Fruit fly (Drosophila melanogaster) whole organism, embryonic: ENCODE measurements around the gene dgt2.

ENCODE experiments used
- BtbVII ChIP-seq: fragments of 200-800 bp; sonication (Bioruptor generic); optimal IDR thresholded peaks from 3 replicates; lab custom pipeline; 2017; ENCODE audit warnings: missing biosample characterization, mild to moderate bottlenecking, missing genetic modification characterization
- CG11695 ChIP-seq: fragments of 200-800 bp; sonication (Bioruptor generic); IDR thresholded peaks from 3 replicates; pipeline ENCODE4 v1.3.6; 2022; ENCODE audit warnings: missing biosample characterization, missing genetic modification characterization
- CG12219 ChIP-seq: fragments of 200-800 bp; sonication (Bioruptor generic); optimal IDR thresholded peaks from 3 replicates; lab custom pipeline; 2018; ENCODE audit warnings: missing biosample characterization, mild to moderate bottlenecking, missing genetic modification characterization
- CG12744 ChIP-seq: fragments of 200-800 bp; sonication (Bioruptor generic); optimal IDR thresholded peaks from 2 replicates; lab custom pipeline; 2016; ENCODE audit warnings: missing biosample characterization, missing genetic modification characterization
- CG12769 ChIP-seq: fragments of 200-800 bp; sonication (Bioruptor generic); optimal IDR thresholded peaks from 2 replicates; lab custom pipeline; 2019; ENCODE audit warnings: missing biosample characterization, mild to moderate bottlenecking, missing genetic modification characterization, moderate library complexity
- CG15011 ChIP-seq: fragments of 200-800 bp; sonication (Bioruptor generic); optimal IDR thresholded peaks from 3 replicates; lab custom pipeline; 2018; ENCODE audit warnings: missing biosample characterization, mild to moderate bottlenecking, missing genetic modification characterization
- CG1647 ChIP-seq: fragments of 200-800 bp; sonication (Bioruptor generic); optimal IDR thresholded peaks from 3 replicates; lab custom pipeline; 2016; ENCODE audit warnings: missing biosample characterization, missing genetic modification characterization
- CG17359 ChIP-seq: fragments of 200-800 bp; sonication (Bioruptor generic); optimal IDR thresholded peaks from 3 replicates; lab custom pipeline; 2018; ENCODE audit warnings: missing biosample characterization, mild to moderate bottlenecking, missing genetic modification characterization, moderate library complexity
- CG17612 ChIP-seq: fragments of 200-800 bp; sonication (Bioruptor generic); IDR thresholded peaks from 2 replicates; pipeline ENCODE4 v1.3.6; 2022; ENCODE audit warnings: missing biosample characterization, missing genetic modification characterization
- CG2129 ChIP-seq: fragments of 200-800 bp; sonication (Bioruptor generic); IDR thresholded peaks from 2 replicates; pipeline ENCODE4 v1.3.6; 2022; ENCODE audit warnings: missing biosample characterization, missing genetic modification characterization; ENCODE audit not compliant: partially characterized antibody
- CG30403 ChIP-seq: fragments of 200-800 bp; sonication (Bioruptor generic); optimal IDR thresholded peaks from 3 replicates; lab custom pipeline; 2016; ENCODE audit warnings: missing biosample characterization, missing genetic modification characterization
- CG4282 ChIP-seq: fragments of 200-800 bp; sonication (Bioruptor generic); optimal IDR thresholded peaks from 2 replicates; lab custom pipeline; 2016; ENCODE audit warnings: missing biosample characterization, missing genetic modification characterization
- CG4730 ChIP-seq: fragments of 200-800 bp; sonication (Bioruptor generic); IDR thresholded peaks from 2 replicates; pipeline ENCODE4 v1.3.6; 2022; ENCODE audit warnings: missing biosample characterization, missing genetic modification characterization
- CG6254 ChIP-seq: fragments of 200-800 bp; sonication (Bioruptor generic); optimal IDR thresholded peaks from 3 replicates; lab custom pipeline; 2017; ENCODE audit warnings: mild to moderate bottlenecking, missing biosample characterization, missing genetic modification reagents, missing genetic modification characterization
- CG6854 ChIP-seq: fragments of 200-800 bp; sonication (Bioruptor generic); optimal IDR thresholded peaks from 3 replicates; lab custom pipeline; 2017; ENCODE audit warnings: missing biosample characterization, mild to moderate bottlenecking, missing genetic modification characterization
- CG7928 ChIP-seq: fragments of 200-800 bp; sonication (Bioruptor generic); optimal IDR thresholded peaks from 2 replicates; lab custom pipeline; 2017; ENCODE audit warnings: missing biosample characterization, mild to moderate bottlenecking, missing genetic modification characterization
- CG7987 ChIP-seq: fragments of 200-800 bp; sonication (Bioruptor generic); optimal IDR thresholded peaks from 2 replicates; lab custom pipeline; 2018; ENCODE audit warnings: missing biosample characterization, mild to moderate bottlenecking, missing genetic modification characterization, moderate library complexity
- CG9727 ChIP-seq: fragments of 200-800 bp; sonication (Bioruptor generic); optimal IDR thresholded peaks from 3 replicates; lab custom pipeline; 2017; ENCODE audit warnings: missing biosample characterization, mild to moderate bottlenecking, missing genetic modification characterization
- Camta ChIP-seq: fragments of 200-800 bp; sonication (Bioruptor generic); optimal IDR thresholded peaks from 2 replicates; lab custom pipeline; 2016; ENCODE audit warnings: missing biosample characterization, missing genetic modification characterization
- D ChIP-seq, 2 experiments: fragments of 200-800 bp in 1 of 2; fragments of >200 bp in 1 of 2; sonication (Bioruptor generic) in 1 of 2; optimal IDR thresholded peaks; 2 replicates in 1 of 2; 3 replicates in 1 of 2; lab custom pipeline; 2017; ENCODE audit warnings: mild to moderate bottlenecking in 1 of 2, missing biosample characterization in 1 of 2, missing genetic modification characterization in 1 of 2, missing genetic modification reagents in 1 of 2
- Fer1 ChIP-seq: fragments of 200-800 bp; sonication (Bioruptor generic); optimal IDR thresholded peaks from 2 replicates; lab custom pipeline; 2017; ENCODE audit warnings: missing biosample characterization, mild to moderate bottlenecking, missing genetic modification characterization
- MTF-1 ChIP-seq: fragments of 200-800 bp; sonication (Bioruptor generic); optimal IDR thresholded peaks from 2 replicates; lab custom pipeline; 2018; ENCODE audit warnings: missing biosample characterization, mild to moderate bottlenecking, missing genetic modification characterization, borderline replicate concordance
- Mes4 ChIP-seq: fragments of 200-800 bp; sonication (Bioruptor generic); optimal IDR thresholded peaks from 2 replicates; lab custom pipeline; 2016; ENCODE audit warnings: missing biosample characterization, missing genetic modification characterization
- Nf-YA ChIP-seq: fragments of 200-800 bp; sonication (Bioruptor generic); IDR thresholded peaks from 2 replicates; pipeline ENCODE4 v1.3.6; 2022; ENCODE audit warnings: missing biosample characterization, missing genetic modification characterization
- Nf-YC ChIP-seq: fragments of 200-800 bp; optimal IDR thresholded peaks from 3 replicates; lab custom pipeline; 2019; ENCODE audit warnings: missing biosample characterization, mild to moderate bottlenecking, missing genetic modification characterization, moderate library complexity
- Optix ChIP-seq: fragments of 200-800 bp; sonication (Bioruptor generic); IDR thresholded peaks from 3 replicates; pipeline ENCODE4 v1.3.6; 2022; ENCODE audit warnings: missing biosample characterization, missing genetic modification characterization
- Stat92E ChIP-seq, 3 experiments: fragments of >200 bp in 2 of 3; fragments of 200-800 bp in 1 of 3; sonication (Bioruptor generic) in 1 of 3; optimal IDR thresholded peaks; 2 replicates each; lab custom pipeline; 2017 to 2019; ENCODE audit warnings: missing biosample characterization in 3 of 3, missing genetic modification characterization in 3 of 3, mild to moderate bottlenecking in 1 of 3, moderate library complexity in 1 of 3
- TFAM ChIP-seq: fragments of 200-800 bp; sonication (Bioruptor generic); optimal IDR thresholded peaks from 2 replicates; lab custom pipeline; 2017; ENCODE audit warnings: missing biosample characterization, missing genetic modification characterization, inconsistent platforms
- Usf ChIP-seq: fragments of 200-800 bp; sonication (Bioruptor generic); optimal IDR thresholded peaks from 2 replicates; lab custom pipeline; 2017; ENCODE audit warnings: missing genotype, missing biosample characterization, missing genetic modification characterization
- ab ChIP-seq: fragments of 200-800 bp; sonication (Bioruptor generic); optimal IDR thresholded peaks from 2 replicates; lab custom pipeline; 2016; ENCODE audit warnings: missing biosample characterization, missing genetic modification characterization
- bab2 ChIP-seq: fragments of 200-800 bp; sonication (Bioruptor generic); optimal IDR thresholded peaks from 2 replicates; lab custom pipeline; 2016; ENCODE audit warnings: missing biosample characterization, missing genetic modification characterization
- bbx ChIP-seq: fragments of 200-800 bp; sonication (Bioruptor generic); IDR thresholded peaks from 2 replicates; pipeline ENCODE4 v1.3.6; 2022; ENCODE audit warnings: missing biosample characterization, missing genetic modification characterization; ENCODE audit not compliant: partially characterized antibody
- cg ChIP-seq: fragments of 200-800 bp; sonication (Bioruptor generic); optimal IDR thresholded peaks from 3 replicates; lab custom pipeline; 2019; ENCODE audit warnings: missing biosample characterization, mild to moderate bottlenecking, missing genetic modification characterization, moderate library complexity
- chn ChIP-seq: fragments of 200-800 bp; sonication (Bioruptor generic); optimal IDR thresholded peaks from 2 replicates; lab custom pipeline; 2016; ENCODE audit warnings: missing biosample characterization, missing genetic modification characterization
- emc ChIP-seq: fragments of 200-800 bp; sonication (Bioruptor generic); optimal IDR thresholded peaks from 2 replicates; lab custom pipeline; 2016; ENCODE audit warnings: missing biosample characterization, missing genetic modification characterization
- eyg ChIP-seq: fragments of 200-800 bp; sonication (Bioruptor generic); optimal IDR thresholded peaks from 3 replicates; lab custom pipeline; 2016; ENCODE audit warnings: missing biosample characterization, missing genetic modification characterization
- gem ChIP-seq: fragments of 200-800 bp; sonication (Bioruptor generic); optimal IDR thresholded peaks from 2 replicates; lab custom pipeline; 2019; ENCODE audit warnings: missing biosample characterization, mild to moderate bottlenecking, missing genetic modification characterization, moderate library complexity
- gfzf ChIP-seq: fragments of 200-800 bp; sonication (Bioruptor generic); optimal IDR thresholded peaks from 2 replicates; lab custom pipeline; 2016; ENCODE audit warnings: missing biosample characterization, mild to moderate bottlenecking, missing genetic modification characterization, moderate library complexity
- grau ChIP-seq: fragments of 200-800 bp; optimal IDR thresholded peaks from 3 replicates; lab custom pipeline; 2019; ENCODE audit warnings: missing biosample characterization, mild to moderate bottlenecking, missing genetic modification characterization, moderate library complexity
- gsb ChIP-seq: fragments of 200-800 bp; sonication (Bioruptor generic); IDR thresholded peaks from 2 replicates; pipeline ENCODE4 v1.3.6; 2022; ENCODE audit warnings: missing biosample characterization, missing genetic modification characterization
- ham ChIP-seq: fragments of 200-800 bp; sonication (Bioruptor generic); IDR thresholded peaks from 2 replicates; pipeline ENCODE4 v1.3.6; 2022; ENCODE audit warnings: missing biosample characterization, missing genetic modification characterization
- jumu ChIP-seq: fragments of 200-800 bp; sonication (Bioruptor generic); optimal IDR thresholded peaks from 3 replicates; lab custom pipeline; 2016; ENCODE audit warnings: missing biosample characterization, missing genetic modification characterization
- lab ChIP-seq: fragments of 200-800 bp; sonication (Bioruptor generic); optimal IDR thresholded peaks from 3 replicates; lab custom pipeline; 2017; ENCODE audit warnings: missing biosample characterization, missing genetic modification characterization, mild to moderate bottlenecking, moderate library complexity, missing genetic modification reagents
- pum ChIP-seq: fragments of 200-800 bp; sonication (Bioruptor generic); optimal IDR thresholded peaks from 2 replicates; lab custom pipeline; 2016; ENCODE audit warnings: missing biosample characterization, missing genetic modification characterization
- tll ChIP-seq, 2 experiments: fragments of 200-800 bp in 1 of 2; fragments of >200 bp in 1 of 2; sonication (Bioruptor generic) in 1 of 2; optimal IDR thresholded peaks; 2 replicates each; lab custom pipeline; 2017 to 2019; ENCODE audit warnings: missing biosample characterization in 2 of 2, missing genetic modification characterization in 2 of 2, mild to moderate bottlenecking in 1 of 2, moderate library complexity in 1 of 2
- tna ChIP-seq: fragments of 200-800 bp; sonication (Bioruptor generic); IDR thresholded peaks from 2 replicates; pipeline ENCODE4 v1.3.6; 2022; ENCODE audit warnings: missing biosample characterization, missing genetic modification characterization; ENCODE audit not compliant: partially characterized antibody
- toy ChIP-seq: fragments of 200-800 bp; sonication (Bioruptor generic); IDR thresholded peaks from 2 replicates; pipeline ENCODE4 v1.3.6; 2022; ENCODE audit warnings: missing biosample characterization, missing genetic modification characterization
- trh ChIP-seq: fragments of 200-800 bp; sonication (Bioruptor generic); optimal IDR thresholded peaks from 2 replicates; lab custom pipeline; 2016; ENCODE audit warnings: missing biosample characterization, missing genetic modification characterization
- vvl ChIP-seq: fragments of 200-800 bp; sonication (Bioruptor generic); IDR thresholded peaks from 2 replicates; pipeline ENCODE4 v1.3.6; 2022; ENCODE audit warnings: missing biosample characterization, missing genetic modification characterization
- wek ChIP-seq: fragments of 200-800 bp; sonication (Bioruptor generic); optimal IDR thresholded peaks from 3 replicates; lab custom pipeline; 2018; ENCODE audit warnings: missing biosample characterization, mild to moderate bottlenecking, missing genetic modification characterization, moderate library complexity

dgt2 gene

dm6 chr2L:11949917-11950316 lies 39.8 kb upstream of the dgt2 start (continued):
- no peak for TF ChIP-seq CG15011 (GFP tag; lab: Kevin White, UChicago)
- no peak for TF ChIP-seq trh (GFP tag; lab: Kevin White, UChicago)
- peak; percentile 0 for TF ChIP-seq Usf
- TF ChIP-seq chn (GFP tag; lab: Kevin White, UChicago), result peak; percentile 13
- TF ChIP-seq pum (GFP tag; lab: Kevin White, UChicago), result peak; percentile 11
- no peak for TF ChIP-seq CG7987 (GFP tag; lab: Kevin White, UChicago)
- TF ChIP-seq Camta, result peak; percentile 12
- no peak for TF ChIP-seq Fer1
- TF ChIP-seq BtbVII (GFP tag; lab: Kevin White, UChicago), result no peak
- no peak for TF ChIP-seq CG7928 (GFP tag; lab: Kevin White, UChicago)
- no peak for TF ChIP-seq CG4730 (GFP tag; lab: Robert Waterston, UW)
- TF ChIP-seq gem (tag; lab: Kevin White, UChicago), result peak; percentile 71
- TF ChIP-seq gfzf, result no peak
- no peak for TF ChIP-seq Mes4
- TF ChIP-seq CG11695 (GFP tag; lab: Robert Waterston, UW), result 0 out of 3 replicates have a peak, but pooled peaks have one; percentile 35
- TF ChIP-seq toy (GFP tag; lab: Robert Waterston, UW), result no peak
- no peak for TF ChIP-seq CG17612 (GFP tag; lab: Robert Waterston, UW)
- no peak for TF ChIP-seq cg (GFP tag; lab: Kevin White, UChicago)
- no peak for TF ChIP-seq wek (GFP tag; lab: Kevin White, UChicago)
- no peak for TF ChIP-seq Nf-YA (GFP tag; lab: Robert Waterston, UW)
- peak; percentile 8 for TF ChIP-seq bab2 (GFP tag; lab: Kevin White, UChicago)
- peak; percentile 31 for TF ChIP-seq CG9727 (GFP tag; lab: Kevin White, UChicago)
- no peak for TF ChIP-seq Nf-YC
- TF ChIP-seq ab, result no peak
- peak; percentile 4 for TF ChIP-seq CG12769
- peak; percentile 45 for TF ChIP-seq CG12219 (GFP tag; lab: Kevin White, UChicago)
- TF ChIP-seq vvl (GFP tag; lab: Robert Waterston, UW), result peak; percentile 57; the same call in 1 of the 2 replicates
- no peak for TF ChIP-seq tna (GFP tag; lab: Robert Waterston, UW)
- TF ChIP-seq gsb (GFP tag; lab: Robert Waterston, UW), result no peak
- no peak for TF ChIP-seq lab (GFP tag; lab: Kevin White, UChicago)
- TF ChIP-seq Optix, result peak; percentile 41; the same call in 1 of the 3 replicates
- TF ChIP-seq CG1647 (GFP tag; lab: Kevin White, UChicago), result no peak
- no peak for TF ChIP-seq Stat92E (GFP tag; optimal IDR thresholded peaks at IDR 0.05; lab: Kevin White, UChicago)
- peak; percentile 44 for TF ChIP-seq grau (tag; lab: Kevin White, UChicago)
- TF ChIP-seq D (optimal IDR thresholded peaks at IDR 0.05; lab: Kevin White, UChicago), result no peak
- TF ChIP-seq D (GFP tag; optimal IDR thresholded peaks at IDR 0.05; lab: Kevin White, UChicago), result peak; percentile 28
- TF ChIP-seq bbx (GFP tag; lab: Robert Waterston, UW), result no peak
- TF ChIP-seq CG12744 (GFP tag; lab: Kevin White, UChicago), result no peak
- TF ChIP-seq eyg (GFP tag; lab: Kevin White, UChicago), result no peak
- no peak for TF ChIP-seq MTF-1 (GFP tag; lab: Kevin White, UChicago)
- TF ChIP-seq CG6254 (GFP tag; lab: Kevin White, UChicago), result no peak
- no peak for TF ChIP-seq TFAM (GFP tag; lab: Kevin White, UChicago)
- TF ChIP-seq emc (GFP tag; lab: Kevin White, UChicago), result no peak
- no peak for TF ChIP-seq CG6854 (GFP tag; lab: Kevin White, UChicago)
- peak; percentile 42 for TF ChIP-seq jumu (GFP tag; lab: Kevin White, UChicago)
- TF ChIP-seq CG2129, result no peak
- TF ChIP-seq CG4282, result no peak
- no peak for TF ChIP-seq ham
- TF ChIP-seq tll (GFP tag; optimal IDR thresholded peaks at IDR 0.05; lab: Kevin White, UChicago), result no peak
- TF ChIP-seq CG30403 (GFP tag; lab: Kevin White, UChicago), result peak; percentile 36
- peak; percentile 18 for TF ChIP-seq CG17359 (tag; lab: Kevin White, UChicago)
